Fruit fly (Drosophila melanogaster) Kc167 (cell line): ENCODE measurements around the gene PIG-F.

Source experiments
- Myc ChIP-seq: fragments of >200 bp; optimal IDR thresholded peaks from 2 replicates; lab custom pipeline; 2017; ENCODE audit warnings: missing external identifiers
- Sin3A ChIP-seq: fragments of >200 bp; optimal IDR thresholded peaks from 2 replicates; lab custom pipeline; 2018; ENCODE audit warnings: missing external identifiers
- h ChIP-seq: fragments of >200 bp; optimal IDR thresholded peaks from 3 replicates; lab custom pipeline; 2018; ENCODE audit warnings: missing external identifiers
- insv ChIP-seq: fragments of >200 bp; optimal IDR thresholded peaks from 3 replicates; lab custom pipeline; 2018; ENCODE audit warnings: missing external identifiers
- psq ChIP-seq: fragments of >200 bp; optimal IDR thresholded peaks from 2 replicates; lab custom pipeline; 2017; ENCODE audit warnings: missing external identifiers
- ttk ChIP-seq: sonication (Bioruptor generic); optimal IDR thresholded peaks from 2 replicates; lab custom pipeline; 2017; ENCODE audit warnings: missing external identifiers

The PIG-F gene

dm6 chr3L:19636821-19637460, 24.7 kb downstream of the PIG-F start:
- TF ChIP-seq Sin3A (lab: Kevin White, UChicago) (no peak), psq (no peak), h (lab: Kevin White, UChicago) (no peak), ttk (lab: Kevin White, UChicago) (no peak), insv (lab: Kevin White, UChicago) (no peak), Myc (lab: Kevin White, UChicago) (no peak)

dm6 chr3L:19642448-19643020, 30.3 kb downstream of the PIG-F start, which contains the start of gene Rnf146:
Gene Rnf146, minus strand, starts transcription at chr3L:19642816.
- no peak for TF ChIP-seq Sin3A (lab: Kevin White, UChicago)

- TF ChIP-seq h (lab: Kevin White, UChicago), result no peak
- TF ChIP-seq Myc (lab: Kevin White, UChicago), result no peak
- TF ChIP-seq ttk (lab: Kevin White, UChicago), result no peak
- TF ChIP-seq Sin3A (lab: Kevin White, UChicago), result no peak
- TF ChIP-seq insv (lab: Kevin White, UChicago), result no peak
- no peak for TF ChIP-seq psq
These were observed 34.0 kb downstream of the PIG-F start for dm6 chr3L:19646292-19646691.

- TF ChIP-seq insv (lab: Kevin White, UChicago) (no peak), Sin3A (lab: Kevin White, UChicago) (no peak)
These were observed 36.4 kb downstream of the PIG-F start for dm6 chr3L:19648648-19649047.

dm6 chr3L:19649374-19649948, 37.2 kb downstream of the PIG-F start, which contains the start of gene Oat:
Gene Oat, minus strand, starts transcription at chr3L:19649851.
- TF ChIP-seq h (lab: Kevin White, UChicago) (no peak), Myc (lab: Kevin White, UChicago) (no peak), Sin3A (lab: Kevin White, UChicago) (no peak)

dm6 chr3L:19650121-19650520, 37.9 kb downstream of the PIG-F start:
- TF ChIP-seq Myc (lab: Kevin White, UChicago) (no peak), h (lab: Kevin White, UChicago) (no peak)

- TF ChIP-seq Sin3A (lab: Kevin White, UChicago), result no peak
- TF ChIP-seq psq, result no peak
These were observed 38.3 kb downstream of the PIG-F start for dm6 chr3L:19650588-19650987.

- TF ChIP-seq ttk (lab: Kevin White, UChicago) (no peak), Myc (lab: Kevin White, UChicago) (no peak), h (lab: Kevin White, UChicago) (no peak), psq (no peak), Sin3A (lab: Kevin White, UChicago) (no peak), insv (lab: Kevin White, UChicago) (no peak)
These were observed 41.2 kb downstream of the PIG-F start for dm6 chr3L:19653470-19653869.

- no peak for TF ChIP-seq h (lab: Kevin White, UChicago)
- TF ChIP-seq Sin3A (lab: Kevin White, UChicago), result no peak
- TF ChIP-seq psq, result no peak
- no peak for TF ChIP-seq insv (lab: Kevin White, UChicago)
- no peak for TF ChIP-seq Myc (lab: Kevin White, UChicago)
- no peak for TF ChIP-seq ttk (lab: Kevin White, UChicago)
These were observed 43.7 kb downstream of the PIG-F start for dm6 chr3L:19655923-19656322.

dm6 chr3L:19662892-19663291, 50.6 kb downstream of the PIG-F start:
- TF ChIP-seq ttk (lab: Kevin White, UChicago) (no peak), Sin3A (lab: Kevin White, UChicago) (no peak), h (lab: Kevin White, UChicago) (no peak), Myc (lab: Kevin White, UChicago) (no peak), psq (no peak), insv (lab: Kevin White, UChicago) (no peak)
